Fruit fly (Drosophila melanogaster): ENCODE results near the gene brk.

The brk gene

DNA sequence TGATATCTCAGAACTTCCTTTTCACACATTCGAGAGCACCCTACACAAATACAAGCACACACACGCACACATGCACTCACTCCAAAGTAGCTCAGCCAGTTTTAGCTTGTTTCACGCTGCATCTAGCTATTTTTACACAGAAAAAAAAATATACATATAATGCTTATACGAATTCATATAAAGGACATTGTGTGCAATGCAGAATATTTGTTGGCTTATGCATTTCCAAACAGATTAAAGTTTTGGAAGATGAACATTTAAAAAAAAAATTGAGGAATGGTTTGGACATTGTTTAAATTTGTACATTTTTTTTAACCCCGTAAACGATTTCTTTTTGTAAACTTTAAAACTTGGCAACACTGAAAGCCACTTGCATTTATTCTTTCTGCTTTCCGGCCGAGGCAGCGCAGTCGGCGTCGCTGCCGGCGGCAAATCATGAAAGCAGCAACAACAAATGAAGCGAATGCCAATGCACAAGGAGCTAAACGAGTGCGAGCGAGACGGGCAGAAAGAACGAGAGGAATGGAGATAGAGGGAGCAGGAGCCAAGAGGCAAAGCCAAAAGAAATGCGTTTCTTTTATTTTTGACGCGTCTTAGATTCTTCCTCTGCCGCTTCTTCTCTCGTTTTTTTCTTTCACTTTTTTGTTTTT is 11.4 kb downstream of the brk start:
- peak; percentile 59 for TF ChIP-seq Lpt (GFP tag; optimal IDR thresholded peaks at IDR 0.05)
- TF ChIP-seq fkh (GFP tag; optimal IDR thresholded peaks at IDR 0.05) = no peak
- TF ChIP-seq CG8119 (GFP tag; IDR thresholded peaks at IDR 0.05) = peak; percentile 77; the same call in 2 of the 3 replicates
- TF ChIP-seq Hr39 (GFP tag; optimal IDR thresholded peaks at IDR 0.05) = peak; percentile 89
- TF ChIP-seq Gug (GFP tag; IDR thresholded peaks at IDR 0.05) = peak; percentile 67
- peak; percentile 90 for TF ChIP-seq esn (GFP tag; optimal IDR thresholded peaks at IDR 0.05)
- peak; percentile 79 for TF ChIP-seq net (GFP tag; optimal IDR thresholded peaks at IDR 0.05)
- TF ChIP-seq CG10631 (GFP tag; optimal IDR thresholded peaks at IDR 0.05) = peak; percentile 90
- TF ChIP-seq CG3032 (tag; optimal IDR thresholded peaks at IDR 0.05) = peak; percentile 86
- no peak for TF ChIP-seq Hr38 (GFP tag; optimal IDR thresholded peaks at IDR 0.05)
- TF ChIP-seq CG31627 (GFP tag; optimal IDR thresholded peaks at IDR 0.05) = peak; percentile 89
- TF ChIP-seq svp (GFP tag) = peak; percentile 89
- peak; percentile 75 for TF ChIP-seq spab (GFP tag; optimal IDR thresholded peaks at IDR 0.05)
- peak; percentile 81 for TF ChIP-seq CG34406 (GFP tag; optimal IDR thresholded peaks at IDR 0.05)
- TF ChIP-seq CG9139 (GFP tag; optimal IDR thresholded peaks at IDR 0.05) = peak; percentile 75
- TF ChIP-seq ss (GFP tag; optimal IDR thresholded peaks at IDR 0.05) = peak; percentile 55 to 74
- TF ChIP-seq CG16779 (tag; optimal IDR thresholded peaks at IDR 0.05) = peak; percentile 62
- TF ChIP-seq CG15336 (GFP tag; IDR thresholded peaks at IDR 0.05) = peak; percentile 84
- peak; percentile 90 for TF ChIP-seq Sox14 (GFP tag; optimal IDR thresholded peaks at IDR 0.05)
- peak; percentile 88 for TF ChIP-seq Met (GFP tag; optimal IDR thresholded peaks at IDR 0.05)
- peak; percentile 85 for TF ChIP-seq achi (GFP tag; optimal IDR thresholded peaks at IDR 0.05)
- peak; percentile 85 for TF ChIP-seq Ets96B (tag; optimal IDR thresholded peaks at IDR 0.05)
- peak; percentile 50 for TF ChIP-seq dac (GFP tag; optimal IDR thresholded peaks at IDR 0.05)
- TF ChIP-seq pdm3 (GFP tag; optimal IDR thresholded peaks at IDR 0.05) = peak; percentile 89
- TF ChIP-seq lz (GFP tag; optimal IDR thresholded peaks at IDR 0.05) = peak; percentile 90
- TF ChIP-seq CG32006 (GFP tag; optimal IDR thresholded peaks at IDR 0.05) = peak; percentile 89
- TF ChIP-seq salr (GFP tag; optimal IDR thresholded peaks at IDR 0.05) = peak; percentile 76 to 88
- TF ChIP-seq CG10669 (GFP tag; optimal IDR thresholded peaks at IDR 0.05) = peak; percentile 88
- peak; percentile 90 for TF ChIP-seq Smox (GFP tag; optimal IDR thresholded peaks at IDR 0.05)
- peak; percentile 88 for TF ChIP-seq OdsH (GFP tag; optimal IDR thresholded peaks at IDR 0.05)
- TF ChIP-seq dsx (GFP tag; optimal IDR thresholded peaks at IDR 0.05; ENCODE audit: poor library complexity, severe bottlenecking) = peak; percentile 55
- peak; percentile 87 for TF ChIP-seq CG3919 (GFP tag; optimal IDR thresholded peaks at IDR 0.05)
- peak; percentile 74 for TF ChIP-seq CG1621 (tag; optimal IDR thresholded peaks at IDR 0.05)
- peak; percentile 79 for TF ChIP-seq CG8632 (GFP tag; optimal IDR thresholded peaks at IDR 0.05)
- peak; percentile 70 for TF ChIP-seq CG6163 (GFP tag; IDR thresholded peaks at IDR 0.05)
- peak; percentile 90 for TF ChIP-seq Sox102F (GFP tag; optimal IDR thresholded peaks at IDR 0.05)
- TF ChIP-seq CG6276 (GFP tag; optimal IDR thresholded peaks at IDR 0.05) = peak; percentile 63
- TF ChIP-seq fd59A (GFP tag; optimal IDR thresholded peaks at IDR 0.05) = peak; percentile 82
- TF ChIP-seq Sox15 (GFP tag; optimal IDR thresholded peaks at IDR 0.05) = peak; percentile 76
- peak; percentile 66 for TF ChIP-seq eg (GFP tag; IDR thresholded peaks at IDR 0.05)
- TF ChIP-seq Ets21C (GFP tag; optimal IDR thresholded peaks at IDR 0.05) = peak; percentile 75
- peak; percentile 37 for TF ChIP-seq Blimp-1 (GFP tag; optimal IDR thresholded peaks at IDR 0.05)
- peak; percentile 86 for TF ChIP-seq cyc (GFP tag; optimal IDR thresholded peaks at IDR 0.05)
- peak; percentile 83 for TF ChIP-seq CG4318 (GFP tag; optimal IDR thresholded peaks at IDR 0.05)
- peak; percentile 95 for TF ChIP-seq Eip78C (GFP tag)
- peak; percentile 64 for TF ChIP-seq CG11902 (GFP tag; optimal IDR thresholded peaks at IDR 0.05)
- TF ChIP-seq CG11294 (GFP tag; IDR thresholded peaks at IDR 0.05) = peak; percentile 30; the same call in 1 of the 2 replicates
- TF ChIP-seq fd85E (GFP tag; optimal IDR thresholded peaks at IDR 0.05) = no peak
- TF ChIP-seq topi (GFP tag; optimal IDR thresholded peaks at IDR 0.05) = peak; percentile 93
- TF ChIP-seq vri (GFP tag; optimal IDR thresholded peaks at IDR 0.05) = peak; percentile 65
- TF ChIP-seq CG6854 (GFP tag; optimal IDR thresholded peaks at IDR 0.05) = no peak

Data from whole organism, prepupa.